Fruit fly (Drosophila melanogaster): ENCODE measurements around the gene Npl4.

Gene Npl4

DNA sequence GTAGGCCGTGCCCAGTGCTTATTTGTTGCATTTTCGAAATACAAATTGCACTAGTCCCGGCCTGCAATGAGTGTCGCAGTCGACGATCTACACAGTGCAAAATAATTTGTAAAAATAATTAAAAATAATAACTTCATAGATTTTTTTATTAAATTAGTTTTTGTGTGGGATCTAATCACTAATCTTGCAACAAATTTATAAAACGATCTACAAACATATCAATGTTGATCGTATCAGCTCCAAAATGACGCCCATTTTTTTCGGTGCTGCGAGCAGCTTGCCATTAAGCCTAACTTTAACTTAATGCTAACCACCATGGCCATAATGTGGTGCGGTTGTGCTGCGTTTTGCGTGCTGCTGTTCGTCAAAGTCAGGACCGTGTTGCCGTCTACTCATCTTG is 27.0 kb upstream of the Npl4 start (continued):
- TF ChIP-seq CG12391 (tag; optimal IDR thresholded peaks at IDR 0.05) (peak; percentile 32), CG7556 (GFP tag; optimal IDR thresholded peaks at IDR 0.05) (no peak), p53 (GFP tag; optimal IDR thresholded peaks at IDR 0.05) (no peak), so (GFP tag; IDR thresholded peaks at IDR 0.05) (no peak), emc (GFP tag; optimal IDR thresholded peaks at IDR 0.05) (no peak), CG3281 (GFP tag; optimal IDR thresholded peaks at IDR 0.05) (no peak), Pdp1 (GFP tag; optimal IDR thresholded peaks at IDR 0.05) (no peak), NfI (GFP tag; optimal IDR thresholded peaks at IDR 0.05) (no peak), CG14710 (tag; optimal IDR thresholded peaks at IDR 0.05) (no peak), Eip74EF (GFP tag; optimal IDR thresholded peaks at IDR 0.05) (no peak), her (GFP tag; optimal IDR thresholded peaks at IDR 0.05) (no peak), fd64A (GFP tag; optimal IDR thresholded peaks at IDR 0.05) (no peak), cad (GFP tag; optimal IDR thresholded peaks at IDR 0.05) (no peak), CG7839 (tag; optimal IDR thresholded peaks at IDR 0.05) (peak; percentile 14), Nf-YB (GFP tag; optimal IDR thresholded peaks at IDR 0.05) (no peak), crp (GFP tag; optimal IDR thresholded peaks at IDR 0.05) (no peak), shn (GFP tag; optimal IDR thresholded peaks at IDR 0.05) (no peak), Side (GFP tag; optimal IDR thresholded peaks at IDR 0.05) (no peak), mirr (GFP tag; optimal IDR thresholded peaks at IDR 0.05) (no peak), run (tag; optimal IDR thresholded peaks at IDR 0.05) (no peak), CG4424 (GFP tag; optimal IDR thresholded peaks at IDR 0.05) (peak; percentile 23), CG17568 (GFP tag; optimal IDR thresholded peaks at IDR 0.05) (no peak), crc (GFP tag; optimal IDR thresholded peaks at IDR 0.05) (no peak), CG1647 (GFP tag; optimal IDR thresholded peaks at IDR 0.05) (no peak), bowl (GFP tag; IDR thresholded peaks at IDR 0.05) (no peak), pb (GFP tag; optimal IDR thresholded peaks at IDR 0.05) (no peak), Lim3 (GFP tag; IDR thresholded peaks at IDR 0.05) (no peak), HmgD (GFP tag; optimal IDR thresholded peaks at IDR 0.05) (no peak), sc (optimal IDR thresholded peaks at IDR 0.05) (no peak), sc (GFP tag; optimal IDR thresholded peaks at IDR 0.05) (no peak), dati (GFP tag; IDR thresholded peaks at IDR 0.05) (no peak), vvl (GFP tag; IDR thresholded peaks at IDR 0.05) (0 out of 2 replicates have a peak, but pooled peaks have one; percentile 10), Poxn (GFP tag; IDR thresholded peaks at IDR 0.05) (no peak), CG42726 (GFP tag; IDR thresholded peaks at IDR 0.05; ENCODE audit: partially characterized antibody) (no peak), grau (tag; optimal IDR thresholded peaks at IDR 0.05) (peak; percentile 16), Antp (GFP tag; optimal IDR thresholded peaks at IDR 0.05) (no peak), CG18011 (GFP tag; optimal IDR thresholded peaks at IDR 0.05) (no peak), Deaf1 (tag; optimal IDR thresholded peaks at IDR 0.05) (no peak), CG9797 (GFP tag; optimal IDR thresholded peaks at IDR 0.05) (no peak), stwl (tag; optimal IDR thresholded peaks at IDR 0.05) (no peak), otp (GFP tag; IDR thresholded peaks at IDR 0.05) (no peak), Drgx (GFP tag; IDR thresholded peaks at IDR 0.05) (peak; percentile 59), Dip2 (GFP tag; IDR thresholded peaks at IDR 0.05) (no peak), pan (optimal IDR thresholded peaks at IDR 0.05) (no peak), pan (GFP tag; optimal IDR thresholded peaks at IDR 0.05 in 1 of 2, IDR thresholded peaks at IDR 0.05 in 1 of 2) (peak in 1 of 2 experiments; percentile 40), sens (GFP tag) (peak; percentile 27), CG12155 (GFP tag; optimal IDR thresholded peaks at IDR 0.05) (no peak), gsb-n (tag; optimal IDR thresholded peaks at IDR 0.05) (no peak), jumu (GFP tag; optimal IDR thresholded peaks at IDR 0.05) (no peak), Optix (GFP tag; IDR thresholded peaks at IDR 0.05) (no peak), CG18262 (tag; optimal IDR thresholded peaks at IDR 0.05) (peak; percentile 22), CG3847 (GFP tag; IDR thresholded peaks at IDR 0.05) (no peak; the same call in 1 of the 2 replicates)
